Worm (Caenorhabditis elegans): ENCODE measurements around the gene Y39E4A.1.
A peak's percentile ranks its signal among the peaks of the same experiment; 100 is the strongest.

Gene Y39E4A.1

ce11 chrIII:12951362-12952228 is at the start of gene Y39E4A.1:
Gene Y39E4A.1 (plus strand): TSS chrIII:12951412.
- TF ChIP-seq crh-2 (tag; optimal IDR thresholded peaks at IDR 0.05), result no peak
- TF ChIP-seq gmeb-1 (tag; optimal IDR thresholded peaks at IDR 0.05), result no peak
- TF ChIP-seq mbf-1 (tag; optimal IDR thresholded peaks at IDR 0.05), result no peak
- TF ChIP-seq lin-39 (tag; optimal IDR thresholded peaks at IDR 0.05), result no peak
- no peak for TF ChIP-seq egl-27 (tag; optimal IDR thresholded peaks at IDR 0.05)
- no peak for TF ChIP-seq lin-13 (GFP tag; optimal IDR thresholded peaks at IDR 0.05)
- TF ChIP-seq F13H6.1 (tag; optimal IDR thresholded peaks at IDR 0.05), result no peak
- TF ChIP-seq R02D3.7 (tag; optimal IDR thresholded peaks at IDR 0.05), result no peak
- no peak for TF ChIP-seq sem-4 (tag; optimal IDR thresholded peaks at IDR 0.05)
- no peak for TF ChIP-seq ceh-82 (tag; optimal IDR thresholded peaks at IDR 0.05)
- no peak for TF ChIP-seq skn-1 (tag; optimal IDR thresholded peaks at IDR 0.05)
- TF ChIP-seq aly-2 (tag; optimal IDR thresholded peaks at IDR 0.05), result no peak
- no peak for TF ChIP-seq nhr-77 (tag; optimal IDR thresholded peaks at IDR 0.05)

ce11 chrIII:12904052-12904451 is 47.2 kb upstream of the Y39E4A.1 start:
- TF ChIP-seq ztf-4 (tag; optimal IDR thresholded peaks at IDR 0.05), result no peak
- TF ChIP-seq peb-1 (tag; optimal IDR thresholded peaks at IDR 0.05), result no peak
- no peak for TF ChIP-seq nhr-23 (tag; optimal IDR thresholded peaks at IDR 0.05)
- TF ChIP-seq unc-55 (GFP tag; optimal IDR thresholded peaks at IDR 0.05), result no peak
- peak; percentile 76 for TF ChIP-seq mab-5 (tag; optimal IDR thresholded peaks at IDR 0.05)

- TF ChIP-seq unc-39 (tag; optimal IDR thresholded peaks at IDR 0.05) (no peak), unc-55 (GFP tag; optimal IDR thresholded peaks at IDR 0.05) (peak; percentile 100), Y55F3AM.14 (GFP tag; optimal IDR thresholded peaks at IDR 0.05) (peak; percentile 98), ztf-11 (tag; optimal IDR thresholded peaks at IDR 0.05) (peak; percentile 17), ztf-4 (tag; optimal IDR thresholded peaks at IDR 0.05) (peak; percentile 99), nhr-11 (tag; optimal IDR thresholded peaks at IDR 0.05) (no peak), elt-3 (tag; optimal IDR thresholded peaks at IDR 0.05) (no peak), lsy-2 (tag; optimal IDR thresholded peaks at IDR 0.05) (peak; percentile 100), dmd-4 (tag; optimal IDR thresholded peaks at IDR 0.05) (peak; percentile 72), alr-1 (tag; optimal IDR thresholded peaks at IDR 0.05) (no peak), nhr-77 (tag; optimal IDR thresholded peaks at IDR 0.05) (peak; percentile 90), unc-62 (GFP tag; optimal IDR thresholded peaks at IDR 0.05) (peak; percentile 94), R02D3.7 (tag; optimal IDR thresholded peaks at IDR 0.05) (peak; percentile 85), nhr-21 (tag; optimal IDR thresholded peaks at IDR 0.05) (peak; percentile 99), aly-2 (tag; optimal IDR thresholded peaks at IDR 0.05) (peak; percentile 62), nhr-6 (tag; optimal IDR thresholded peaks at IDR 0.05) (peak; percentile 99), nhr-129 (tag; optimal IDR thresholded peaks at IDR 0.05) (peak; percentile 97), egl-27 (tag; optimal IDR thresholded peaks at IDR 0.05) (peak; percentile 97), peb-1 (tag; optimal IDR thresholded peaks at IDR 0.05) (no peak), elt-1 (tag; optimal IDR thresholded peaks at IDR 0.05) (no peak), mab-5 (tag; optimal IDR thresholded peaks at IDR 0.05) (peak; percentile 98), fos-1 (tag; optimal IDR thresholded peaks at IDR 0.05) (peak; percentile 100), snpc-4 (tag; optimal IDR thresholded peaks at IDR 0.05) (peak; percentile 92), ceh-16 (tag; optimal IDR thresholded peaks at IDR 0.05) (peak; percentile 93), F13H6.1 (tag; optimal IDR thresholded peaks at IDR 0.05) (peak; percentile 99), nhr-23 (tag; optimal IDR thresholded peaks at IDR 0.05) (no peak), lin-11 (tag; optimal IDR thresholded peaks at IDR 0.05) (peak; percentile 99), nhr-237 (tag; optimal IDR thresholded peaks at IDR 0.05) (peak; percentile 89), ztf-1 (GFP tag; conservative IDR thresholded peaks at IDR 0.05) (peak; percentile 97; the same call in 1 of the 2 replicates), ceh-82 (tag; optimal IDR thresholded peaks at IDR 0.05) (peak; percentile 94), nhr-12 (tag; optimal IDR thresholded peaks at IDR 0.05) (peak; percentile 83), lin-13 (GFP tag; optimal IDR thresholded peaks at IDR 0.05) (peak; percentile 99), lin-39 (tag; optimal IDR thresholded peaks at IDR 0.05) (no peak), sem-4 (tag; optimal IDR thresholded peaks at IDR 0.05) (peak; percentile 100), sma-9 (GFP tag; optimal IDR thresholded peaks at IDR 0.05) (peak; percentile 99), sma-9 (tag; optimal IDR thresholded peaks at IDR 0.05) (no peak), nhr-25 (tag; optimal IDR thresholded peaks at IDR 0.05) (peak; percentile 99), gmeb-1 (tag; optimal IDR thresholded peaks at IDR 0.05) (peak; percentile 100), mdl-1 (tag; optimal IDR thresholded peaks at IDR 0.05) (peak; percentile 82 to 92), nhr-10 (tag; optimal IDR thresholded peaks at IDR 0.05) (peak; percentile 95), C34F6.9 (tag; optimal IDR thresholded peaks at IDR 0.05) (peak; percentile 100), blmp-1 (tag; optimal IDR thresholded peaks at IDR 0.05; ENCODE audit: insufficient read depth) (peak; percentile 89), skn-1 (tag; optimal IDR thresholded peaks at IDR 0.05) (peak; percentile 87), sma-3 (GFP tag; optimal IDR thresholded peaks at IDR 0.05) (peak; percentile 100)
These were observed 46.1 kb upstream of the Y39E4A.1 start, which contains the start of gene cox-5A for ce11 chrIII:12904987-12905541. Gene cox-5A (plus strand): TSS chrIII:12905491.
